Fruit fly (Drosophila melanogaster): ENCODE data around the gene CG17361.

Gene CG17361

DNA sequence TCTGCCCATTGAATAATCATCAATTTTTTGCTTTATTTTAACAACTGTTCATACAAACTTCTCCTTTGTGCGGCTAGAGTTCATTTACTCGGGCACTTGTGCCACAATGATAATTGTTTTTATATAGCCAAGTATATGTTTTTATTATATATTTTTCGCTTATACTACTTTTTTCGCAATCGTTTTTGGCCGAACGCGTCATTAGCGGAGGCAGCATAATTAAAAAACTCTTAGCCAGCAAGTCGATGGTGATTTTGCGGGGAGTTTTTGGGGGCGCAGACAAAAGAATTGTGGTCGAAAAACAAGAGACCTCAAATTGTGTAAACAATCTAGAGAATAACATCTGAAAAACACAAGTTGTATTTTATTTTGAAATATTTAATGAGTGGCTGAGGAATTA, 45.4 kb upstream of the CG17361 start:
- no peak for TF ChIP-seq tup (GFP tag; optimal IDR thresholded peaks at IDR 0.05)

DNA sequence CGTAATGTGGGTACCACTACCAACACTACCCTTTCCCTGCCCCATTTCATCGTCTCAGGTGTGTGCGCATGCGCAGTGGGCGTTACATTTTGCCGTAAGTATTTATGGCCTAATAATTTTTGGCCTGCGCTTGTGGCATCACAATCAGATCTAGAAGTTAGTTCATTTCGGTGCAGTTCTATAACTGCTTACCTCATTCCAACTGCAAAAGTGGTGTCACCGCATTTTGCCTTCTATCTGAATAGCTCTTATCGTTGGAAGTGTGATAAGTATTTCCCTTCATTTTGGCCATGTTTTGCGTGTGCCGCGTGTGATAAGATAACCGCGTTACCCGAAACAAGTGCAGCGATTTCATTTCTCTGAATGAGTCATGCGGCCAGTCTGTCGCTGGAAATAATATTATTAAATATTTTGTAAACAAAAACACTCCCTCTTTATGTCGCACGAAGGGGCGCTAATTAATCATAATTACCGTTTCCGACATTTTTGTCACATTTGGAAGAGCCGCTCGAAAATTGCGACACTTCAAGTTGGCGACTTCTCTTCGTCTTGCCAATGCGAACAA, 44.4 kb upstream of the CG17361 start:
- TF ChIP-seq ttk (GFP tag; IDR thresholded peaks at IDR 0.05) (0 out of 2 replicates have a peak, but pooled peaks have one; percentile 30), rib (GFP tag; IDR thresholded peaks at IDR 0.05) (peak; percentile 35; the same call in 1 of the 2 replicates), grn (GFP tag; optimal IDR thresholded peaks at IDR 0.05) (peak; percentile 17), Elba2 (GFP tag; optimal IDR thresholded peaks at IDR 0.05) (no peak), CG2199 (GFP tag; IDR thresholded peaks at IDR 0.05) (0 out of 3 replicates have a peak, but pooled peaks have one; percentile 65), CG16779 (GFP tag; IDR thresholded peaks at IDR 0.05) (no peak), Ptx1 (GFP tag; IDR thresholded peaks at IDR 0.05) (no peak), GATAe (GFP tag; conservative IDR thresholded peaks at IDR 0.05) (peak; percentile 44), CG15601 (tag; optimal IDR thresholded peaks at IDR 0.05) (no peak), CG13894 (tag; optimal IDR thresholded peaks at IDR 0.05) (no peak), CG15073 (GFP tag; optimal IDR thresholded peaks at IDR 0.05) (no peak), CG30403 (GFP tag; optimal IDR thresholded peaks at IDR 0.05) (no peak), CG15479 (GFP tag; optimal IDR thresholded peaks at IDR 0.05) (peak; percentile 38), Blimp-1 (GFP tag; optimal IDR thresholded peaks at IDR 0.05) (no peak), Pdp1 (GFP tag; optimal IDR thresholded peaks at IDR 0.05) (peak in 1 of 2 experiments; percentile 65), lab (GFP tag; optimal IDR thresholded peaks at IDR 0.05) (peak; percentile 46), chinmo (GFP tag; IDR thresholded peaks at IDR 0.05; ENCODE audit: partially characterized antibody) (0 out of 4 replicates have a peak, but pooled peaks have one; percentile 66), CG8290 (GFP tag; optimal IDR thresholded peaks at IDR 0.05) (no peak), CG8290 (tag; optimal IDR thresholded peaks at IDR 0.05) (peak in 1 of 2 experiments; percentile 20), Sox102F (GFP tag; optimal IDR thresholded peaks at IDR 0.05) (no peak), sd (tag; optimal IDR thresholded peaks at IDR 0.05) (peak; percentile 1), sug (tag; optimal IDR thresholded peaks at IDR 0.05) (peak; percentile 21), Oli (tag; optimal IDR thresholded peaks at IDR 0.05) (no peak), wor (GFP tag; IDR thresholded peaks at IDR 0.05) (no peak), exex (tag; optimal IDR thresholded peaks at IDR 0.05) (peak; percentile 22)

DNA sequence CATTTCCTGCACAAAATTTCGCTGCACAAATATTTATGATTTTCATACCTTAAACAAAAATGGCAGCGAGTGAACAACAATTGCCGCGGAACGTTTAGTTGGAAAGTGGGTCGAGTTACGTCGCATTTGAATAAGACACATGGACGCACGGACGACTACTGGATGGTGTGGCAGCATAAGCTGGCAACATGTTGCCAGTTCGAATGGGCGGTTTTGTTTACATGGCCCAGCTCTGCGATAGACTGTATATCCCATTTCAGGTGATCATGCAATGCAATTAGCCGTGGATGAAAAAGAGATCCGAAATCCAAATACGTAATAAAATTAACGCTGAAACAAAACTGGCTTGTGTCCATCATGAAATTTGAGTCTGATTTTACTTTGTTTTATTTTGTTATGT, 40.3 kb upstream of the CG17361 start:
- TF ChIP-seq klu (GFP tag; IDR thresholded peaks at IDR 0.05) = no peak
- no peak for TF ChIP-seq CG12391 (tag; optimal IDR thresholded peaks at IDR 0.05)
- no peak for TF ChIP-seq HLH54F (GFP tag; optimal IDR thresholded peaks at IDR 0.05)
- TF ChIP-seq CG15696 (tag; optimal IDR thresholded peaks at IDR 0.05) = no peak
- TF ChIP-seq CG11504 (tag; optimal IDR thresholded peaks at IDR 0.05) = peak; percentile 90
- TF ChIP-seq Myb (GFP tag; optimal IDR thresholded peaks at IDR 0.05) = no peak
- TF ChIP-seq NK7.1 (GFP tag; optimal IDR thresholded peaks at IDR 0.05) = no peak
- no peak for TF ChIP-seq mirr (GFP tag; optimal IDR thresholded peaks at IDR 0.05)

DNA sequence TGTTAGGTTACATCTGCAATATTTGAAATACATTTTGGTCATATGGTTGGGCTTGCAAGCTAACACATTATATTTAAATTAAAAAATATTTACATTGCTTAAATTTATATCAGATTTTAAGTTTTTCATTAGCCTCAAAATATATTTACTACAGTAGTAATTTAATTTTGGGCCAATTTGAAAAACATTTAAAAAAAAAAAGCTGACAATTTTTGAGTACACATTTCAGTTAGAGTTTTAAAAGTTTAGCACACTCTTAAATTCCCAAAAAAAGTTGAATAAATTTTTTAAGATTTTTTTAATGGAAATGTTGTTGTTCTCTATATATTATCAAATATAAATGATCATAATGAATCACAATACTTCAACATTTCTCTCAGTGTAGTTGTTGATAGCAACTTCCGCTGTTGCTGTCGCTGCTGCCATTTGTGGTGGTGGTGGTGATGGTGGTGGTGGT, 39.8 kb upstream of the CG17361 start:
- peak; percentile 70 for TF ChIP-seq CG17385 (GFP tag; optimal IDR thresholded peaks at IDR 0.05)
- TF ChIP-seq dm (GFP tag; optimal IDR thresholded peaks at IDR 0.05) = peak; percentile 16
- TF ChIP-seq kah (GFP tag; optimal IDR thresholded peaks at IDR 0.05) = peak; percentile 18
- TF ChIP-seq dysf (GFP tag; IDR thresholded peaks at IDR 0.05) = peak; percentile 51
- TF ChIP-seq CG34422 (GFP tag; IDR thresholded peaks at IDR 0.05) = no peak
- TF ChIP-seq CG30020 (tag; optimal IDR thresholded peaks at IDR 0.05) = peak; percentile 12
- peak; percentile 77 for TF ChIP-seq Ssrp (tag; optimal IDR thresholded peaks at IDR 0.05)
- peak; percentile 59 for TF ChIP-seq CG12659 (GFP tag; optimal IDR thresholded peaks at IDR 0.05)
- TF ChIP-seq CTCF (GFP tag; optimal IDR thresholded peaks at IDR 0.05) = peak; percentile 0
- TF ChIP-seq Hr3 (GFP tag; optimal IDR thresholded peaks at IDR 0.05) = peak; percentile 76
- TF ChIP-seq BtbVII (GFP tag; optimal IDR thresholded peaks at IDR 0.05) = peak; percentile 51
- peak; percentile 46 for TF ChIP-seq run (tag; optimal IDR thresholded peaks at IDR 0.05)
- peak; percentile 44 for TF ChIP-seq zf30C (GFP tag; optimal IDR thresholded peaks at IDR 0.05)
- no peak for TF ChIP-seq Elba2 (GFP tag; optimal IDR thresholded peaks at IDR 0.05)
- no peak for TF ChIP-seq Nf-YC (tag; optimal IDR thresholded peaks at IDR 0.05)
